Worm (Caenorhabditis elegans) whole organism, midembryonic: Measurements from ENCODE around the gene Y61A9LA.10.

Experiments used
- klf-2 ChIP-seq: fragments of 200-800 bp; sonication (Bioruptor generic); conservative IDR thresholded peaks from 2 replicates; pipeline ENCODE4 v1.3.6; 2022; ENCODE audit warnings: missing genetic modification reagents, missing genetic modification characterization, missing compliant biosample characterization
- med-1 ChIP-seq: sonication (generic microtip); optimal IDR thresholded peaks from 2 replicates; lab custom pipeline; 2017; ENCODE audit warnings: missing genetic modification characterization, mild to moderate bottlenecking, missing compliant biosample characterization, antibody characterized with exemption, missing genetic modification reagents; ENCODE audit not compliant: insufficient read depth
- ztf-29 ChIP-seq: fragments of 200-800 bp; sonication (Bioruptor generic); IDR thresholded peaks from 2 replicates; pipeline ENCODE4 v1.3.6; 2022; ENCODE audit warnings: missing genetic modification reagents, missing genetic modification characterization, missing compliant biosample characterization

DNA sequence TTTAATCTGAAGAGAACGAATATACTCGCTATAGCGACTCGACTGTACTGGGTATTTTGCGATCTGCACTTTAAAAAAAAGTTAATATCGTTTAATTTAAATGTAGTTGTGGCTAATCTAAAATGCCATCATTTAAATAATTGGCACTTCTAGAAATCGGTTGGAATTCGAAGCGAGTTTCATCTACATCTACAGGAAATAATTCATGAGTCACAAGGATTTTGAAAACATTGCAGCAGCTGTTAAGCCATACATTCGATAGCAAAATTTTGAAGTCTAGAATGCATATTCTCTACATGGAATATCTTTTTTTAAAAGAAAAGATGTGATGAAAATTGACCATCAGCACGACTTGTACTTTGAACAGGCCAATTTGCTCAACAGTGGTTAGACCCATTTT is 35.0 kb downstream of the Y61A9LA.10 start:
- TF ChIP-seq ztf-29 = no peak
- no peak for TF ChIP-seq klf-2 (GFP tag; lab: Robert Waterston, UW)
- no peak for TF ChIP-seq med-1 (GFP tag; lab: Kevin White, UChicago)
